Worm (Caenorhabditis elegans): ENCODE data around the gene C49A9.9.

C49A9.9 gene

ce11 chrIV:6206294-6206776, 10.8 kb upstream of the C49A9.9 start, which contains the start of gene C49A9.10 (continued):
- TF ChIP-seq nhr-6 (tag; optimal IDR thresholded peaks at IDR 0.05): peak; percentile 21
- peak; percentile 6 for TF ChIP-seq Y55F3AM.14 (GFP tag; optimal IDR thresholded peaks at IDR 0.05)
- TF ChIP-seq ztf-1 (GFP tag; conservative IDR thresholded peaks at IDR 0.05): no peak
- TF ChIP-seq snpc-4 (tag; optimal IDR thresholded peaks at IDR 0.05): peak; percentile 71
- TF ChIP-seq unc-39 (tag; optimal IDR thresholded peaks at IDR 0.05): no peak
- TF ChIP-seq nhr-25 (tag; optimal IDR thresholded peaks at IDR 0.05): peak; percentile 82
- no peak for TF ChIP-seq elt-1 (tag; optimal IDR thresholded peaks at IDR 0.05)

ce11 chrIV:6209337-6209736, 7.8 kb upstream of the C49A9.9 start:
- TF ChIP-seq nhr-129 (tag; optimal IDR thresholded peaks at IDR 0.05): peak; percentile 39
- TF ChIP-seq lin-11 (tag; optimal IDR thresholded peaks at IDR 0.05): no peak
- no peak for TF ChIP-seq nhr-25 (tag; optimal IDR thresholded peaks at IDR 0.05)
- no peak for TF ChIP-seq lsy-2 (tag; optimal IDR thresholded peaks at IDR 0.05)

- peak; percentile 7 for TF ChIP-seq crh-2 (tag; optimal IDR thresholded peaks at IDR 0.05)
- TF ChIP-seq fos-1 (tag; optimal IDR thresholded peaks at IDR 0.05): peak; percentile 78
- no peak for TF ChIP-seq zag-1 (tag; optimal IDR thresholded peaks at IDR 0.05)
Observed at ce11 chrIV:6210574-6210973, 6.6 kb upstream of the C49A9.9 start, which contains the start of the genes ugt-24 and C49A9.6. ugt-24 (minus strand) TSS chrIV:6210720. C49A9.6 (plus strand) TSS chrIV:6210936.

ce11 chrIV:6213403-6213802, 3.8 kb upstream of the C49A9.9 start, which contains the start of gene C49A9.5:
C49A9.5 (plus strand) TSS chrIV:6213673.
- TF ChIP-seq alr-1 (tag; optimal IDR thresholded peaks at IDR 0.05): no peak
- no peak for TF ChIP-seq mab-5 (tag; optimal IDR thresholded peaks at IDR 0.05)
- no peak for TF ChIP-seq skn-1 (tag; optimal IDR thresholded peaks at IDR 0.05)
- no peak for TF ChIP-seq peb-1 (tag; optimal IDR thresholded peaks at IDR 0.05)
- no peak for TF ChIP-seq sma-3 (GFP tag; optimal IDR thresholded peaks at IDR 0.05)

ce11 chrIV:6217503-6217902, 331 bp downstream of the C49A9.9 start:
- TF ChIP-seq fos-1 (tag; optimal IDR thresholded peaks at IDR 0.05) (no peak), lsy-2 (tag; optimal IDR thresholded peaks at IDR 0.05) (no peak), sma-3 (GFP tag; optimal IDR thresholded peaks at IDR 0.05) (no peak), nhr-6 (tag; optimal IDR thresholded peaks at IDR 0.05) (no peak), snpc-4 (tag; optimal IDR thresholded peaks at IDR 0.05) (no peak), elt-3 (tag; optimal IDR thresholded peaks at IDR 0.05) (no peak), zag-1 (tag; optimal IDR thresholded peaks at IDR 0.05) (no peak), unc-55 (GFP tag; optimal IDR thresholded peaks at IDR 0.05) (no peak), egl-27 (tag; optimal IDR thresholded peaks at IDR 0.05) (no peak)

ce11 chrIV:6219429-6219828, 2.3 kb downstream of the C49A9.9 start, which contains the start of gene C49A9.4:
C49A9.4 (plus strand) TSS chrIV:6219693.
- peak; percentile 23 for TF ChIP-seq gmeb-1 (tag; optimal IDR thresholded peaks at IDR 0.05)
- TF ChIP-seq unc-55 (GFP tag; optimal IDR thresholded peaks at IDR 0.05): no peak
- TF ChIP-seq fos-1 (tag; optimal IDR thresholded peaks at IDR 0.05): peak; percentile 78
- TF ChIP-seq sma-9 (GFP tag; optimal IDR thresholded peaks at IDR 0.05): peak; percentile 22
- TF ChIP-seq sma-9 (tag; optimal IDR thresholded peaks at IDR 0.05): no peak
- TF ChIP-seq nhr-12 (tag; optimal IDR thresholded peaks at IDR 0.05): no peak

ce11 chrIV:6221878-6222277, 4.7 kb downstream of the C49A9.9 start, which contains the start of gene C49A9.3:
C49A9.3 (plus strand) TSS chrIV:6222089.
- peak; percentile 82 for TF ChIP-seq fos-1 (tag; optimal IDR thresholded peaks at IDR 0.05)
- TF ChIP-seq egl-27 (tag; optimal IDR thresholded peaks at IDR 0.05): no peak

- TF ChIP-seq dmd-4 (tag; optimal IDR thresholded peaks at IDR 0.05) (no peak), snpc-4 (tag; optimal IDR thresholded peaks at IDR 0.05) (no peak), Y55F3AM.14 (GFP tag; optimal IDR thresholded peaks at IDR 0.05) (no peak), nhr-6 (tag; optimal IDR thresholded peaks at IDR 0.05) (no peak), mab-5 (tag; optimal IDR thresholded peaks at IDR 0.05) (no peak), nhr-129 (tag; optimal IDR thresholded peaks at IDR 0.05) (no peak), ztf-1 (GFP tag; conservative IDR thresholded peaks at IDR 0.05) (no peak)
Observed at ce11 chrIV:6225143-6225542, 8.0 kb downstream of the C49A9.9 start, which contains the start of gene C49A9.2. C49A9.2 (plus strand) TSS chrIV:6225443.

Data from whole organism, L2 larva.